Fruit fly (Drosophila melanogaster) S2 (cell line): Measurements from ENCODE around the gene Npc2f.

Experiments
- CG8478 ChIP-seq: fragments of >200 bp; optimal IDR thresholded peaks from 2 replicates; lab custom pipeline; 2018
- CTCF ChIP-seq, 2 experiments: fragments of >200 bp; optimal IDR thresholded peaks; 2 replicates each; lab custom pipeline; 2018

- TF ChIP-seq CTCF (optimal IDR thresholded peaks at IDR 0.05; lab: Kevin White, UChicago): no peak
- no peak for TF ChIP-seq CG8478 (lab: Kevin White, UChicago)
These were observed 20.7 kb upstream of the Npc2f start for dm6 chr3R:24116972-24117371.
